Worm (Caenorhabditis elegans) whole organism, L1 larva: Measurements from ENCODE around the gene srh-141.

Experiments used
- C04F5.9 ChIP-seq: sonication (generic microtip); optimal IDR thresholded peaks from 2 replicates; lab custom pipeline; 2016; ENCODE audit warnings: missing genetic modification characterization, missing compliant biosample characterization
- F16B12.6 ChIP-seq: fragments of 150-350 bp; optimal IDR thresholded peaks from 2 replicates; lab custom pipeline; 2014; ENCODE audit warnings: missing biosample characterization, missing genetic modification characterization
- blmp-1 ChIP-seq: fragments of 150-350 bp; optimal IDR thresholded peaks from 2 replicates; lab custom pipeline; 2014; ENCODE audit warnings: missing biosample characterization, missing genetic modification characterization
- ceh-82 ChIP-seq, 3 experiments: fragments of 150-350 bp in 1 of 3; sonication (generic microtip) in 2 of 3; optimal IDR thresholded peaks; 2 replicates each; lab custom pipeline; 2014 to 2017; ENCODE audit warnings: missing biosample characterization in 3 of 3, missing genetic modification characterization in 3 of 3
- ceh-90 ChIP-seq: sonication (generic microtip); optimal IDR thresholded peaks from 2 replicates; lab custom pipeline; 2016; ENCODE audit warnings: missing genetic modification characterization, missing compliant biosample characterization
- dpl-1 ChIP-seq, 3 experiments: fragments of 150-350 bp in 2 of 3; sonication (generic microtip) in 1 of 3; optimal IDR thresholded peaks; 2 replicates each; lab custom pipeline; 2014 to 2017; ENCODE audit warnings: missing biosample characterization in 3 of 3, missing genetic modification characterization in 3 of 3, missing genetic modification reagents in 3 of 3
- dsc-1 ChIP-seq: sonication (generic microtip); optimal IDR thresholded peaks from 2 replicates; lab custom pipeline; 2016; ENCODE audit warnings: mild to moderate bottlenecking, missing genetic modification characterization, missing compliant biosample characterization
- elt-3 ChIP-seq, 6 experiments: fragments of 150-350 bp in 1 of 6; sonication (generic microtip); optimal IDR thresholded peaks; 2 replicates each; lab custom pipeline; 2017 to 2018; ENCODE audit warnings: missing biosample characterization in 6 of 6, missing genetic modification characterization in 6 of 6, inconsistent platforms in 1 of 6
- ets-5 ChIP-seq: fragments of 200-800 bp; sonication (Bioruptor generic); IDR thresholded peaks from 2 replicates; pipeline ENCODE4 v1.3.6; 2022; ENCODE audit warnings: missing genetic modification characterization, missing compliant biosample characterization
- fkh-10 ChIP-seq: sonication (generic microtip); optimal IDR thresholded peaks from 2 replicates; lab custom pipeline; 2017; ENCODE audit warnings: missing biosample characterization, missing genetic modification reagents, missing genetic modification characterization
- fkh-4 ChIP-seq: sonication (generic microtip); optimal IDR thresholded peaks from 2 replicates; lab custom pipeline; 2016; ENCODE audit warnings: missing compliant biosample characterization, missing genetic modification characterization, borderline replicate concordance
- fos-1 ChIP-seq: fragments of 150-350 bp; optimal IDR thresholded peaks from 2 replicates; lab custom pipeline; 2014; ENCODE audit warnings: missing biosample characterization, missing genetic modification characterization
- hlh-17 ChIP-seq: fragments of 200-800 bp; sonication (Bioruptor generic); optimal IDR thresholded peaks from 2 replicates; lab custom pipeline; 2018; ENCODE audit warnings: missing genetic modification characterization, mild to moderate bottlenecking, missing compliant biosample characterization, moderate library complexity, borderline replicate concordance
- hlh-4 ChIP-seq: sonication (generic microtip); optimal IDR thresholded peaks from 2 replicates; lab custom pipeline; 2016; ENCODE audit warnings: mild to moderate bottlenecking, missing genetic modification characterization, missing compliant biosample characterization
- irx-1 ChIP-seq: sonication (generic microtip); optimal IDR thresholded peaks from 2 replicates; lab custom pipeline; 2016; ENCODE audit warnings: missing genetic modification characterization, missing compliant biosample characterization
- isw-1 ChIP-seq: fragments of 200-800 bp; sonication (Bioruptor generic); IDR thresholded peaks from 2 replicates; pipeline ENCODE4 v1.3.6; 2022; ENCODE audit warnings: missing genetic modification characterization, missing compliant biosample characterization
- lin-35 ChIP-seq, 2 experiments: fragments of 150-350 bp; optimal IDR thresholded peaks; 2 replicates each; lab custom pipeline; 2014; ENCODE audit warnings: missing biosample characterization in 2 of 2, missing genetic modification characterization in 2 of 2, missing genetic modification reagents in 2 of 2
- lin-39 ChIP-seq: fragments of 150-350 bp; optimal IDR thresholded peaks from 2 replicates; lab custom pipeline; 2014; ENCODE audit warnings: missing biosample characterization, missing genetic modification reagents, missing genetic modification characterization
- lir-3 ChIP-seq: sonication (generic microtip); optimal IDR thresholded peaks from 2 replicates; lab custom pipeline; 2016; ENCODE audit warnings: mild to moderate bottlenecking, missing genetic modification characterization, moderate library complexity, missing compliant biosample characterization; ENCODE audit not compliant: poor library complexity
- lsy-2 ChIP-seq, 2 experiments: fragments of 150-350 bp; optimal IDR thresholded peaks; 2 replicates each; lab custom pipeline; 2014; ENCODE audit warnings: missing biosample characterization in 2 of 2, missing genetic modification characterization in 2 of 2
- mdl-1 ChIP-seq, 2 experiments: fragments of 150-350 bp; optimal IDR thresholded peaks; 2 replicates each; lab custom pipeline; 2014 to 2017; ENCODE audit warnings: missing biosample characterization in 2 of 2, missing genetic modification characterization in 2 of 2, inconsistent platforms in 1 of 2
- nhr-19 ChIP-seq: fragments of 200-800 bp; sonication (Bioruptor generic); conservative IDR thresholded peaks from 2 replicates; pipeline ENCODE4 v1.3.6; 2022; ENCODE audit warnings: missing genetic modification characterization, missing compliant biosample characterization
- nhr-47 ChIP-seq: sonication (generic microtip); optimal IDR thresholded peaks from 2 replicates; lab custom pipeline; 2016; ENCODE audit warnings: mild to moderate bottlenecking, missing genetic modification characterization, moderate library complexity, missing compliant biosample characterization
- nhr-71 ChIP-seq: sonication (generic microtip); optimal IDR thresholded peaks from 2 replicates; lab custom pipeline; 2016; ENCODE audit warnings: mild to moderate bottlenecking, missing genetic modification characterization, moderate library complexity, missing compliant biosample characterization
- nhr-76 ChIP-seq: sonication (generic microtip); optimal IDR thresholded peaks from 2 replicates; lab custom pipeline; 2017; ENCODE audit warnings: missing biosample characterization, missing genetic modification characterization
- nhr-84 ChIP-seq: sonication (generic microtip); optimal IDR thresholded peaks from 2 replicates; lab custom pipeline; 2017; ENCODE audit warnings: missing biosample characterization, missing genetic modification characterization
- pag-3 ChIP-seq: sonication (generic microtip); optimal IDR thresholded peaks from 2 replicates; lab custom pipeline; 2017; ENCODE audit warnings: missing genetic modification characterization, mild to moderate bottlenecking, missing compliant biosample characterization, antibody characterized with exemption, borderline replicate concordance; ENCODE audit not compliant: insufficient read depth
- rnt-1 ChIP-seq: sonication (generic microtip); optimal IDR thresholded peaks from 2 replicates; lab custom pipeline; 2016; ENCODE audit warnings: mild to moderate bottlenecking, missing genetic modification characterization, moderate library complexity, missing compliant biosample characterization
- snpc-4 ChIP-seq: fragments of 150-350 bp; optimal IDR thresholded peaks from 2 replicates; lab custom pipeline; 2014; ENCODE audit warnings: missing biosample characterization, missing genetic modification characterization
- swsn-7 ChIP-seq: sonication (generic microtip); optimal IDR thresholded peaks from 2 replicates; lab custom pipeline; 2016; ENCODE audit warnings: missing genetic modification characterization, missing compliant biosample characterization
- unc-130 ChIP-seq: fragments of 150-350 bp; optimal IDR thresholded peaks from 2 replicates; lab custom pipeline; 2017; ENCODE audit warnings: missing biosample characterization, missing genetic modification characterization, inconsistent platforms
- unc-86 ChIP-seq: sonication (generic microtip); optimal IDR thresholded peaks from 2 replicates; lab custom pipeline; 2016; ENCODE audit warnings: missing genetic modification characterization, missing compliant biosample characterization
- xbp-1 ChIP-seq: sonication (generic microtip); optimal IDR thresholded peaks from 2 replicates; lab custom pipeline; 2016; ENCODE audit warnings: missing genetic modification characterization, missing compliant biosample characterization

The srh-141 gene

DNA sequence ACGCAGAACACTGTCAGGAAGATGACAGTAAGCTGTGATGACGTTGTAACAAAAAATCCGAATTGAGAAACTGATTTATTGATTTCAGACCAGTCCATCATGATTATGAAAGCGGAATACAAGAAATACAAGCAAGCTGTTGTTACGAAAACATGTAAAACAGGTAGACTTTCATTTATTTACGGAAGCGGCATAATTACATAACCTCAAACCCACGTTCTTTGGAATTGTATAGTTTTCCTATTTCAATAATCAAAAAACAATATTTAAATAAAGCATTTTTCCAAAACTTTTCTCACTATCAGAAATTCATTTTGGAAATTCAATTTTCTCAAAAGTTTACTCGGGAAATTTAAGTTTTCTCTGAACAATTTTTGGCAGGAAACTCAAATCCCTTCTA, 15.0 kb downstream of the srh-141 start, which contains the start of gene str-15:
Gene str-15, minus strand, starts transcription at position 101 of the 400 bp plus-strand sequence.
- TF ChIP-seq C04F5.9, result no peak
- TF ChIP-seq nhr-71, result no peak
- no peak for TF ChIP-seq ets-5 (GFP tag; lab: Robert Waterston, UW)
- TF ChIP-seq nhr-84, result no peak
- no peak for TF ChIP-seq elt-3 (tag; optimal IDR thresholded peaks at IDR 0.05; lab: Kevin White, UChicago)
- no peak for TF ChIP-seq lir-3 (tag; lab: Kevin White, UChicago)
- TF ChIP-seq nhr-76 (tag; lab: Kevin White, UChicago), result no peak
- TF ChIP-seq fkh-4, result no peak
- TF ChIP-seq snpc-4, result no peak
- no peak for TF ChIP-seq hlh-17 (GFP tag; lab: Kevin White, UChicago)
- no peak for TF ChIP-seq dsc-1 (tag; lab: Kevin White, UChicago)

- no peak for TF ChIP-seq elt-3 (tag; optimal IDR thresholded peaks at IDR 0.05; lab: Kevin White, UChicago)
- no peak for TF ChIP-seq F16B12.6 (tag; lab: Kevin White, UChicago)
- no peak for TF ChIP-seq unc-86
- no peak for TF ChIP-seq swsn-7 (tag; lab: Kevin White, UChicago)
- TF ChIP-seq, all 84 proteins: peak for 0
Observed at ce11 chrV:16459377-16459776, 15.7 kb downstream of the srh-141 start.

DNA sequence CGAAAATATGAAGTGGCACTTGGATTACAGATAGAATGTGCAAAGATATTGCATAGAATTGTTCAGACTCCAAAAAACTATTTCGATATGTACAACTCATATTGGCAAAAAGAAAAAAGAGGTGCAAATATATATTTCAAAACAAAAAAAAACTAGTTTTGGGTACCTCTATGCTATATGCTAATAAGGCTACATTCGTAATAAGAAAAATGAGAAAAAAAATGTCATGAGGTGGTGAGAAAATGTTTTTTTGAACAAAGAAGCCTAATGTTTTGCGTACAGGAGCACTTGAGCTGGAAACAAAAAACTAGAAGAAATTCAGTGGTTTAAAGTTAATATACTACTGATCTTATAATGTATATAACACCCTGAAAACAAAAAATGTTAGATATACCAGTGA, 17.1 kb downstream of the srh-141 start, which contains the start of gene srh-142:
Gene srh-142, minus strand, starts transcription at position 101 of the 400 bp plus-strand sequence.
- no peak for TF ChIP-seq blmp-1 (tag; lab: Kevin White, UChicago)
- TF ChIP-seq fkh-10, result no peak
- TF ChIP-seq mdl-1 (tag; optimal IDR thresholded peaks at IDR 0.05; lab: Kevin White, UChicago), result no peak
- no peak for TF ChIP-seq rnt-1 (tag; lab: Kevin White, UChicago)

DNA sequence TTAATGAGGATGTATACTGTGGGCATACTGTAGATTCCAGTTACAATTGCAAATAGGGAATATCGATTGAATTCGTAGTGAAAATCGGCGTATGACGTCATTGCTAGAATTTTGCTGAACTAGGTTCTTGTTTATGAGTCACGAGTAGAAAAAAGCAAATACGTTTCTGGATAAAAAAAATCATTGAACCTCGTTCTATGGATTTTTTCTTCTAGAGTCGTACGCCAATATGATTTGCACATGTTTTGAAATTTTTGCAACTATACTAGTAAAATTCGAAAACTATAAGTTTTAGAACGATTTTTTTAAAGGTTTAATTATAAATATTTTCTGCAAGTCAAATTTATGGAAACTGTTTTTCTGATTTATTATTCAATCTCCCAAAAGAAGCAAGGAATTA, 24.1 kb downstream of the srh-141 start, which contains the start of gene sru-44:
Gene sru-44, minus strand, starts transcription at position 101 of the 400 bp plus-strand sequence.
- TF ChIP-seq nhr-47 (tag; lab: Kevin White, UChicago), result no peak
- TF ChIP-seq isw-1 (GFP tag; lab: Robert Waterston, UW), result no peak
- TF ChIP-seq dpl-1 (GFP tag; optimal IDR thresholded peaks at IDR 0.05; lab: Kevin White, UChicago), result no peak
- no peak for TF ChIP-seq pag-3 (tag; lab: Kevin White, UChicago)
- TF ChIP-seq lsy-2 (tag; optimal IDR thresholded peaks at IDR 0.05; lab: Kevin White, UChicago), result no peak

DNA sequence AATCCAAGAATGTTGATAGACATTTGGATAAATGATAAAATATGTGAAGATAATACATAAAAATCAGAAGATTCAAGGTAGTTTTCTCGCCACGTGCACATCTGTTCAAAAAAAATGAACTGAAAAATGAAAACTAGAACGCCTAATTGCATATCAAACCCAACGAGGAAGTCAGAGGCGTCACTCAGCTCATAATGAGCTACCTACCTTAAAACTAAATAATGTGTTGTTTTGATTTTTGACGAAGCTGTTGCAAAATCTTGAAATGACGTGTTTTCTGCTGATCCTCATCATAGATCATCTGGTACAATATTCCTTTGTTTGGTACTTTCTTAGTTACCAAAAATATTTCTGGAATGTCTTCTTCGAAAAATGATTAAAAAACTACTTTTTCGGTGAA, 27.2 kb downstream of the srh-141 start, which contains the start of gene srh-138:
Gene srh-138, minus strand, starts transcription at position 101 of the 400 bp plus-strand sequence.
- TF ChIP-seq fos-1 (tag; lab: Kevin White, UChicago) (no peak), nhr-19 (no peak), xbp-1 (tag; lab: Kevin White, UChicago) (no peak), lsy-2 (tag; optimal IDR thresholded peaks at IDR 0.05; lab: Kevin White, UChicago) (no peak), ceh-90 (no peak), ceh-82 (tag; optimal IDR thresholded peaks at IDR 0.05; lab: Kevin White, UChicago) (no peak), unc-130 (no peak)

- TF ChIP-seq irx-1 (tag; lab: Kevin White, UChicago) (no peak), lin-39 (tag; lab: Kevin White, UChicago) (no peak), mdl-1 (tag; optimal IDR thresholded peaks at IDR 0.05; lab: Kevin White, UChicago) (no peak), nhr-84 (no peak), hlh-4 (tag; lab: Kevin White, UChicago) (no peak), lin-35 (GFP tag; optimal IDR thresholded peaks at IDR 0.05; lab: Kevin White, UChicago) (no peak)
Observed at ce11 chrV:16471995-16472563, 28.4 kb downstream of the srh-141 start, which contains the start of gene srw-35. Gene srw-35 (plus strand): TSS chrV:16472513.
